Worm (Caenorhabditis elegans): Measurements from ENCODE around the gene fozi-1.

Gene fozi-1

DNA sequence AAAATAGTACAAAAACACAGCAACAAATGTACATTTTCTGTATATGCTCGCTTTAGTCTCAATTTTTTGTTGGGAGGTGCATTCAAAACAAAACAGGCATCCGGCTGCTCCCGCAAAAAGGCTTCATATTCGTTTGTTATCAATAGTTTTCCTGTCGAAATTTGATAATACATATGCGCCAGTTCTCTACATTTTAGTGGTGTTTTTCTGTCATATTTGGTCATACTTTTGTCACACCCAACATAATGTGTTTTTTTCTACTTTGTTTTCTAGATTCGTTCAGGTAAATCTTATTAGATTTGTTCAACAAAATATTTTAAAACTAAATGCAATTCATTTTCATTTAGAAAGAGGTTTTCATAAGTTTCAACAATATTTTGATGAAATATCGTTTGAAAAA, 23.1 kb upstream of the fozi-1 start:
- TF ChIP-seq mbf-1 (tag; optimal IDR thresholded peaks at IDR 0.05): no peak

DNA sequence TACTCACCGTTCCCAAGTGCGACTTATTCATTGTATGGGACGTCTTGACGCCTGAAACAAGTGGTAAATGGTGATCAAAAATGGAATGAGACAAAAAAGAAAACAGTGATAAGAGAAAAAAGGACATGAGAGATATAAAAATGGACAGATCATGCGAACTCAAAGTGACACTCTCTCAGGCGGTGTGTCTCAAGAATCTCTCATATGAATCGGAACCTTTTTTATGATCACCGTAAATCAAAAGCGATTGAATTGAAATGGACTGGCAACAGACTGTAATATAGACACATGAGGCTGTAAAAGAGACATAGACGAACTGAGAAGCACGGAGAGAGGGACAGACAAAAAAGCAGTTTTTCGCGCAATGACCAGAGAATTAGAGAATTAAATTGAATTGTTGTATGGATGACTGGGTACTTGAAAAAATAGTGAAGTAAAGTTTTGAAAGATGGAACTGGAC, 12.5 kb upstream of the fozi-1 start, which contains the start of gene clip-1:
Gene clip-1 (minus strand): TSS at position 51 of the 460 bp plus-strand sequence.
- TF ChIP-seq nhr-129 (tag; optimal IDR thresholded peaks at IDR 0.05) (peak; percentile 16), sma-3 (GFP tag; optimal IDR thresholded peaks at IDR 0.05) (peak; percentile 57), sem-4 (tag; optimal IDR thresholded peaks at IDR 0.05) (peak; percentile 60), nhr-21 (tag; optimal IDR thresholded peaks at IDR 0.05) (peak; percentile 49), lsy-2 (tag; optimal IDR thresholded peaks at IDR 0.05) (peak in 1 of 2 experiments; percentile 19), nhr-25 (tag; optimal IDR thresholded peaks at IDR 0.05) (peak; percentile 66), mab-5 (tag; optimal IDR thresholded peaks at IDR 0.05) (no peak), mdl-1 (tag; optimal IDR thresholded peaks at IDR 0.05) (no peak), fos-1 (tag; optimal IDR thresholded peaks at IDR 0.05) (peak; percentile 36), gmeb-1 (tag; optimal IDR thresholded peaks at IDR 0.05) (peak; percentile 38), ceh-16 (tag; optimal IDR thresholded peaks at IDR 0.05) (no peak), F13H6.1 (tag; optimal IDR thresholded peaks at IDR 0.05) (peak; percentile 8), sma-9 (GFP tag; optimal IDR thresholded peaks at IDR 0.05) (peak; percentile 60), sma-9 (tag; optimal IDR thresholded peaks at IDR 0.05) (no peak), blmp-1 (tag; optimal IDR thresholded peaks at IDR 0.05; ENCODE audit: insufficient read depth) (peak; percentile 56)

DNA sequence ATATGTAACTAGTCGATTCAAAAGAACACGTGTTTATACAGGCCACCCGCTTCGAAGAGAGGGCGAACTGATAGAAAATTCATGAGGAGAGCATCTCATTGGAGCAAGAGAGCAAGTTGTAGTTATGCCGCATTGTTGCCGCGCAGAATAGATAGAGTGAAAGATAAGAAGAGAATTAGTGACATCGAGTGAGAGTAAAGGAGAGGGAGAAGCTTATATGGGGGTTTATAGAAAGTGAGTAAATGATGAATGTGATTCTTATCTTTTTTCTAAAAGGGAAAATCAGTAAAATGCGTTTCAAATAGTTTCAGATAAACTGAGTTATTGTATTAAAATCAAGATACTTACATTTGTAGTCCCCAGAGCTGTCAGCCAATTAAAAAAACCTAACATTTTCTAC, 11.4 kb upstream of the fozi-1 start:
- TF ChIP-seq sma-9 (GFP tag; optimal IDR thresholded peaks at IDR 0.05): peak; percentile 21
- no peak for TF ChIP-seq sma-9 (tag; optimal IDR thresholded peaks at IDR 0.05)
- no peak for TF ChIP-seq Y55F3AM.14 (GFP tag; optimal IDR thresholded peaks at IDR 0.05)
- TF ChIP-seq F13H6.1 (tag; optimal IDR thresholded peaks at IDR 0.05): peak; percentile 2
- TF ChIP-seq ztf-1 (GFP tag; conservative IDR thresholded peaks at IDR 0.05): no peak
- no peak for TF ChIP-seq snpc-4 (tag; optimal IDR thresholded peaks at IDR 0.05)
- peak; percentile 21 for TF ChIP-seq fos-1 (tag; optimal IDR thresholded peaks at IDR 0.05)
- TF ChIP-seq lin-13 (GFP tag; optimal IDR thresholded peaks at IDR 0.05): no peak
- TF ChIP-seq ceh-82 (tag; optimal IDR thresholded peaks at IDR 0.05): no peak
- peak; percentile 40 for TF ChIP-seq mab-5 (tag; optimal IDR thresholded peaks at IDR 0.05)
- no peak for TF ChIP-seq lsy-2 (tag; optimal IDR thresholded peaks at IDR 0.05)
- TF ChIP-seq ztf-4 (tag; optimal IDR thresholded peaks at IDR 0.05): no peak
- TF ChIP-seq mdl-1 (tag; optimal IDR thresholded peaks at IDR 0.05): no peak
- TF ChIP-seq blmp-1 (tag; optimal IDR thresholded peaks at IDR 0.05; ENCODE audit: insufficient read depth): no peak
- TF ChIP-seq ceh-16 (tag; optimal IDR thresholded peaks at IDR 0.05): no peak
- peak; percentile 36 for TF ChIP-seq zag-1 (tag; optimal IDR thresholded peaks at IDR 0.05)
- TF ChIP-seq nhr-12 (tag; optimal IDR thresholded peaks at IDR 0.05): no peak
- TF ChIP-seq unc-55 (GFP tag; optimal IDR thresholded peaks at IDR 0.05): peak; percentile 69

DNA sequence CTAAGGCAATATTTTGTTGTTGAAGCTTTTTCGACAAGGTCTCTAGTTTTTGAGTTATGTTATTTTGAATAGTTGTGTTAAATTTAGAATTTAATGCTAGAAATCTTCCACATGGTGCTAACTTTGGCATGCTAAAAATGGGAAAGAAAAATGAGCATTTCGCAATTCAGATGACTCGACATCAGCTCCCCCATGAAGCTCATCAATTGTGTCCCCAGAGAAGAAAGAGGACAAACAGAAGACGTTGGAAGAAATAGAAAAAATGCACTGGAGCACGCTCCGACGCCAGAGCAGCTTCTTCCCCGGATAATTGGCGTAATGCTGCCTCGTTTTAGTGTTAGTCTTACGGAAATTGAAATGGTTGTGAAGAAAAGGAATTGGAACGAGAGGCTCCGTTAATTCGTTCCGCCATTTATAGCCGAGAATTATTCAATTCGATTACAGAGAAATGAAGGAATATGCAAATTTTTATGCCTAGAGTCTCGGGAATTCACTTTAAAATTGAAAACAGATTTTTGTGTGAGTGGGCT, 10.1 kb upstream of the fozi-1 start:
- peak; percentile 22 for TF ChIP-seq sma-9 (GFP tag; optimal IDR thresholded peaks at IDR 0.05)
- TF ChIP-seq sma-9 (tag; optimal IDR thresholded peaks at IDR 0.05): no peak
- TF ChIP-seq aly-2 (tag; optimal IDR thresholded peaks at IDR 0.05): no peak
- TF ChIP-seq unc-39 (tag; optimal IDR thresholded peaks at IDR 0.05): no peak
- TF ChIP-seq C34F6.9 (tag; optimal IDR thresholded peaks at IDR 0.05): peak; percentile 10
- no peak for TF ChIP-seq lin-11 (tag; optimal IDR thresholded peaks at IDR 0.05)
- no peak for TF ChIP-seq elt-1 (tag; optimal IDR thresholded peaks at IDR 0.05)
- peak; percentile 61 for TF ChIP-seq sem-4 (tag; optimal IDR thresholded peaks at IDR 0.05)
- no peak for TF ChIP-seq alr-1 (tag; optimal IDR thresholded peaks at IDR 0.05)
- no peak for TF ChIP-seq nhr-237 (tag; optimal IDR thresholded peaks at IDR 0.05)
- TF ChIP-seq zag-1 (tag; optimal IDR thresholded peaks at IDR 0.05): peak; percentile 73
- no peak for TF ChIP-seq nhr-12 (tag; optimal IDR thresholded peaks at IDR 0.05)

DNA sequence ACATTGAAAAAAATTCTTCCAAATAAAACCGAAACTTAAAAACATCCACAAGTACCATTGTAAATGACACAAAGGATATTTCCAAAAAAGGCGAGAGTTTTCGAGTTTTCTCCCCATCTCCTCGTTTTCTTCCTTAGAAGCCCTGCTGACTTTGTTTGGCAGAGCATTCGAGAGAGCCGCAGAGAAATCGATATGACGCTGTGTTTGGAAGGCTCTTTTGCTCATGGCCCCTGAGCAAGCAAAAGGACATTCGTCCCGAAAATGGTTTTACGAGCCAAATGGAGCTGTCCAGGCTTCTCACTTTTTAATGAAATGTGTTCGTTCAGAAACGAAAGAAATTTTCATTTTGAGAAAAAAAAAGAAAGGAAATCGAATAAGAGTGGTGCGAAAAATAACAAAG, 9.5 kb upstream of the fozi-1 start:
- TF ChIP-seq C34F6.9 (tag; optimal IDR thresholded peaks at IDR 0.05) (peak; percentile 46), dmd-4 (tag; optimal IDR thresholded peaks at IDR 0.05) (no peak), lsy-2 (tag; optimal IDR thresholded peaks at IDR 0.05) (peak in 1 of 2 experiments; percentile 16), unc-55 (GFP tag; optimal IDR thresholded peaks at IDR 0.05) (peak; percentile 22)

Measured in whole organism, L2 larva.